Worm (Caenorhabditis elegans): ENCODE measurements around the gene bcmo-2.

bcmo-2 gene

DNA sequence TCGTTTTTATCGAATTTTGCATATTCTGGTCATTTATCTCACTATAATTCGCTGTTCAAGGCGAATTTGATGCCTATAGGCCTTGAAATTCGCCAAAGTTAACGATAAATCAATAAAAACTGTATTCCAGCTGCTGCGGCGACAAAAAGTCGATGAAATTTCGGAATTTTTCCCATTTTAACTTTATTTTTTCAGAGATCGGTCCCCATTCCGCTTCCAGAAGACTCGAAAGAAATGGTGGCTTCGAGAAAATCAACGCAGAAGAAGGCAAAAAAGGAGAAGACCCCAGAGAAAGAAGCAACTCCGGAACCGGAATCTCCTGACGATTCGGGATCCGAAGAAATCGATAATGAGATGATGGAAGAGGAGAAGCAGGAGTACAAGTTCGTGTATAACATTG lies 24.5 kb upstream of the bcmo-2 start:
- no peak for TF ChIP-seq Y116A8C.19 (tag; optimal IDR thresholded peaks at IDR 0.05; ENCODE audit: borderline replicate concordance)

DNA sequence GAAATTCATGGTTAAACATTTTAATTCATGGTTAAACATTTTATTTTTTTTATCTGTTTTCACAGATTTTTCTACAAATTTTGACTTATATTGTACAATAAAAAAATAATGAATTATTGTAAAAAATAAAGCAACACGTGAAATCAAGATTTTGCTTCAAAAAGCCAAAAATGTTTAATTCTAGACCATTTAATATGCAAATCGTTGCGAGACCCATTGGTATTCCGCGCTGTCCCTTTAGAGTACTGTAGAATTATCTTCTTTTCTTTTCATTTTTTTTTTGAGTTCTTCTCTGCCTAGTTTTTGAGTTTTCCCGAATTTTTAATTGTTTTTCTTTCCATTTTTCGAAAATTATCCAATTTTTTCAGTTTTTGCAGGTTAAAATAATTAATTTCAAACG lies 23.4 kb upstream of the bcmo-2 start, which contains the start of gene Y14H12B.1:
TSS of gene Y14H12B.1 (plus strand) at position 363 of the 400 bp plus-strand sequence.
- TF ChIP-seq skn-1 (tag; optimal IDR thresholded peaks at IDR 0.05): no peak

- TF ChIP-seq nhr-71 (tag; optimal IDR thresholded peaks at IDR 0.05) (no peak), efl-1 (optimal IDR thresholded peaks at IDR 0.05) (peak in 1 of 2 experiments; percentile 82), efl-1 (GFP tag; optimal IDR thresholded peaks at IDR 0.05 in 1 of 2) (peak in 1 of 2 experiments; percentile 24)
Measured at ce11 chrII:3933640-3934039, 23.0 kb upstream of the bcmo-2 start, which contains the start of gene Y14H12B.2. Gene Y14H12B.2 (minus strand): TSS chrII:3933740.

ce11 chrII:3931825-3932224 lies 21.2 kb upstream of the bcmo-2 start:
- TF ChIP-seq nhr-84 (tag; optimal IDR thresholded peaks at IDR 0.05) (no peak), fos-1 (tag; optimal IDR thresholded peaks at IDR 0.05) (no peak), ceh-63 (GFP tag; optimal IDR thresholded peaks at IDR 0.05) (no peak), ztf-4 (tag; optimal IDR thresholded peaks at IDR 0.05) (no peak), vab-15 (tag; optimal IDR thresholded peaks at IDR 0.05) (no peak), lin-15B (tag; optimal IDR thresholded peaks at IDR 0.05) (no peak), nhr-12 (tag; optimal IDR thresholded peaks at IDR 0.05) (no peak), nhr-19 (GFP tag; conservative IDR thresholded peaks at IDR 0.05) (no peak), ets-5 (GFP tag; IDR thresholded peaks at IDR 0.05) (no peak), fkh-10 (GFP tag; optimal IDR thresholded peaks at IDR 0.05) (no peak)

ce11 chrII:3931230-3931629 lies 20.6 kb upstream of the bcmo-2 start:
- TF ChIP-seq ceh-88 (GFP tag; IDR thresholded peaks at IDR 0.05) (no peak), tbx-2 (tag; optimal IDR thresholded peaks at IDR 0.05) (no peak), nhr-76 (tag; optimal IDR thresholded peaks at IDR 0.05) (no peak), ama-1 (optimal IDR thresholded peaks at IDR 0.05) (no peak), ceh-63 (GFP tag; optimal IDR thresholded peaks at IDR 0.05) (no peak), jun-1 (tag; optimal IDR thresholded peaks at IDR 0.05) (no peak), aly-2 (tag; optimal IDR thresholded peaks at IDR 0.05) (no peak), nhr-11 (tag; optimal IDR thresholded peaks at IDR 0.05) (no peak), nhr-20 (tag; optimal IDR thresholded peaks at IDR 0.05) (no peak), elt-3 (tag; optimal IDR thresholded peaks at IDR 0.05) (no peak), lin-15B (tag; optimal IDR thresholded peaks at IDR 0.05) (no peak), ets-5 (GFP tag; IDR thresholded peaks at IDR 0.05) (no peak)

DNA sequence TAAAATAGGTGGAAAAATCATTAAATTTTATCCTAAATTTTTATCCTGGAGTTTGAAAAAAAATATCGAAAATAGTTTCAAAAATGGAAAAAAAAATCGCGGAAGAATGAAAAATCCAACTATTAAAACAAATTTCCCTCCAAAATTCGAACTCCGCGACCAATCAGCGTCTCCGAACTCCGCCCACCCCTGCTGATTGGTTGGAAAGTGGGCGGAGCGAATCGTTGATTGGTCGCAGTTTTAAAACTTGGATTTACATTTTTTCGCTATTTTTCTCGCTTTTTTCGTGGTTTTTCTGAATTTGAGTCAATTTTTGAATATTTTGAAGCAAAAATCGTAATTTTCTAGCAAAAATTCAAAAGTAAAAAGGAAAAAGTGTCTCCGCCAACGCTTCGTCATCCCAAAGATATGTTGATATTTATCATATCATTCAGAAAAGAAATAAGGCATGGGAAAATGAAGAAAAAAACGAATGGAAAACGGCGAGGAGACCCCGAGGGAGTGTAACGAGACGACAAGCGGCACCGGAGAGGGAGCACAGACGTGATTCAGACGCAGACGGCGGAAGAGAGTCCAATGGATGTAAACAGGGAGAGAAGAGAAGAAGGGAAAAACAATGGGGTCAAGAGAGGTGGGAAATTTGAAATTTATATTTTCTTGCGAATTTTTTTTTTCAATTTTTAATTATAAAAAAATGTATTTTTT lies 20.0 kb upstream of the bcmo-2 start:
- peak; percentile 21 for TF ChIP-seq mep-1 (tag; optimal IDR thresholded peaks at IDR 0.05)
- no peak for TF ChIP-seq lir-3 (tag; optimal IDR thresholded peaks at IDR 0.05; ENCODE audit: poor library complexity)
- peak; percentile 30 for TF ChIP-seq nhr-90 (tag; optimal IDR thresholded peaks at IDR 0.05; ENCODE audit: poor library complexity)
- TF ChIP-seq nhr-84 (tag; optimal IDR thresholded peaks at IDR 0.05): no peak
- no peak for TF ChIP-seq jun-1 (tag; optimal IDR thresholded peaks at IDR 0.05)
- peak; percentile 38 to 74 for TF ChIP-seq lin-35 (GFP tag; optimal IDR thresholded peaks at IDR 0.05)
- peak; percentile 53 to 54 for TF ChIP-seq lsy-2 (tag; optimal IDR thresholded peaks at IDR 0.05)
- no peak for TF ChIP-seq unc-130 (tag; optimal IDR thresholded peaks at IDR 0.05)
- no peak for TF ChIP-seq nhr-47 (tag; optimal IDR thresholded peaks at IDR 0.05)
- TF ChIP-seq fos-1 (tag; optimal IDR thresholded peaks at IDR 0.05): no peak
- no peak for TF ChIP-seq zip-4 (GFP tag; optimal IDR thresholded peaks at IDR 0.05)
- no peak for TF ChIP-seq ama-1 (optimal IDR thresholded peaks at IDR 0.05)
- no peak for TF ChIP-seq alr-1 (tag; optimal IDR thresholded peaks at IDR 0.05; ENCODE audit: borderline replicate concordance)
- no peak for TF ChIP-seq F16B12.6 (tag; optimal IDR thresholded peaks at IDR 0.05)
- TF ChIP-seq pag-3 (tag; optimal IDR thresholded peaks at IDR 0.05; ENCODE audit: borderline replicate concordance, insufficient read depth): no peak
- TF ChIP-seq fkh-8 (tag; optimal IDR thresholded peaks at IDR 0.05): peak; percentile 2
- TF ChIP-seq zag-1 (tag; optimal IDR thresholded peaks at IDR 0.05): no peak
- TF ChIP-seq elt-2 (tag; optimal IDR thresholded peaks at IDR 0.05): no peak
- TF ChIP-seq sox-4 (tag; optimal IDR thresholded peaks at IDR 0.05): no peak
- TF ChIP-seq skn-1 (tag; optimal IDR thresholded peaks at IDR 0.05): peak; percentile 48
- TF ChIP-seq mef-2 (tag; optimal IDR thresholded peaks at IDR 0.05): no peak
- TF ChIP-seq ces-1 (GFP tag; optimal IDR thresholded peaks at IDR 0.05): no peak
- TF ChIP-seq nhr-85 (tag): peak; percentile 67
- no peak for TF ChIP-seq pqm-1 (tag; optimal IDR thresholded peaks at IDR 0.05)
